Worm (Caenorhabditis elegans): ENCODE measurements around the gene C34F11.2.

- TF ChIP-seq nhr-25 (tag; optimal IDR thresholded peaks at IDR 0.05) (peak; percentile 43), snpc-4 (tag; optimal IDR thresholded peaks at IDR 0.05) (no peak), nhr-10 (tag; optimal IDR thresholded peaks at IDR 0.05) (no peak), crh-2 (tag; optimal IDR thresholded peaks at IDR 0.05) (no peak)
Observed at ce11 chrII:5210830-5211229, 1.2 kb upstream of the C34F11.2 start, which contains the start of gene C34F11.8.
